Fruit fly (Drosophila melanogaster) S2 (cell line): ENCODE measurements around the gene VhaPPA1-2.

ENCODE experiments used
- CG8478 ChIP-seq: fragments of >200 bp; optimal IDR thresholded peaks from 2 replicates; lab custom pipeline; 2018
- CTCF ChIP-seq, 2 experiments: fragments of >200 bp; optimal IDR thresholded peaks; 2 replicates each; lab custom pipeline; 2018

- TF ChIP-seq CTCF (optimal IDR thresholded peaks at IDR 0.05; lab: Kevin White, UChicago), result no peak
- no peak for TF ChIP-seq CG8478 (lab: Kevin White, UChicago)
These were observed 18.1 kb upstream of the VhaPPA1-2 start, which contains the start of gene Sdr for dm6 chr3R:14917927-14918829.
